Fruit fly (Drosophila melanogaster): Measurements from ENCODE around the gene dpr16.

dpr16 gene

dm6 chr3R:5108034-5108433 is 42.7 kb upstream of the dpr16 start (continued):
- TF ChIP-seq CG18476 (GFP tag; optimal IDR thresholded peaks at IDR 0.05) = peak; percentile 72
- TF ChIP-seq sima (GFP tag; optimal IDR thresholded peaks at IDR 0.05) = peak; percentile 55
- TF ChIP-seq Atf-2 (GFP tag; optimal IDR thresholded peaks at IDR 0.05) = peak; percentile 82
- TF ChIP-seq CG17359 (tag; optimal IDR thresholded peaks at IDR 0.05) = peak; percentile 83
- TF ChIP-seq NC2α (GFP tag; optimal IDR thresholded peaks at IDR 0.05) = peak; percentile 85
- peak; percentile 17 for TF ChIP-seq jing (GFP tag; optimal IDR thresholded peaks at IDR 0.05)
- no peak for TF ChIP-seq cad (GFP tag; optimal IDR thresholded peaks at IDR 0.05)
- TF ChIP-seq Mes4 (GFP tag; optimal IDR thresholded peaks at IDR 0.05) = peak; percentile 90
- TF ChIP-seq sr (GFP tag; IDR thresholded peaks at IDR 0.05) = peak; percentile 49; the same call in 1 of the 3 replicates
- no peak for TF ChIP-seq amos (GFP tag; IDR thresholded peaks at IDR 0.05; ENCODE audit: partially characterized antibody)
- peak; percentile 73 for TF ChIP-seq CG17829 (tag; optimal IDR thresholded peaks at IDR 0.05)
- no peak for TF ChIP-seq BEAF-32 (GFP tag; optimal IDR thresholded peaks at IDR 0.05)
- TF ChIP-seq Fer1 (GFP tag; optimal IDR thresholded peaks at IDR 0.05) = peak; percentile 92
- TF ChIP-seq CG10274 (GFP tag; optimal IDR thresholded peaks at IDR 0.05) = peak; percentile 73
- TF ChIP-seq CG1602 (GFP tag; optimal IDR thresholded peaks at IDR 0.05) = peak; percentile 69
- peak; percentile 91 for TF ChIP-seq CG3281 (GFP tag; optimal IDR thresholded peaks at IDR 0.05)
- TF ChIP-seq stc (GFP tag; IDR thresholded peaks at IDR 0.05) = peak; percentile 42; the same call in 1 of the 2 replicates
- TF ChIP-seq CG7786 (GFP tag; optimal IDR thresholded peaks at IDR 0.05) = peak; percentile 73
- TF ChIP-seq slou (GFP tag; optimal IDR thresholded peaks at IDR 0.05) = peak; percentile 77
- peak; percentile 93 for TF ChIP-seq BtbVII (GFP tag; optimal IDR thresholded peaks at IDR 0.05)
- peak; percentile 91 for TF ChIP-seq MTF-1 (GFP tag; optimal IDR thresholded peaks at IDR 0.05; ENCODE audit: borderline replicate concordance)
- TF ChIP-seq CG7987 (GFP tag; optimal IDR thresholded peaks at IDR 0.05) = peak; percentile 94
- TF ChIP-seq sens-2 (GFP tag; IDR thresholded peaks at IDR 0.05) = peak; percentile 54
- TF ChIP-seq Bdp1 (GFP tag; optimal IDR thresholded peaks at IDR 0.05) = peak; percentile 81
- no peak for TF ChIP-seq CG13287 (GFP tag; IDR thresholded peaks at IDR 0.05; ENCODE audit: partially characterized antibody)
- peak; percentile 61 for TF ChIP-seq CG4424 (GFP tag; optimal IDR thresholded peaks at IDR 0.05)
- TF ChIP-seq ewg (GFP tag; optimal IDR thresholded peaks at IDR 0.05) = peak; percentile 72
- peak in 1 of 2 experiments; percentile 94 for TF ChIP-seq bsh (GFP tag; optimal IDR thresholded peaks at IDR 0.05)
- peak; percentile 34 for TF ChIP-seq Usf (GFP tag; optimal IDR thresholded peaks at IDR 0.05)
- no peak for TF ChIP-seq Chrac-16 (GFP tag; optimal IDR thresholded peaks at IDR 0.05)
- TF ChIP-seq pita (GFP tag; optimal IDR thresholded peaks at IDR 0.05) = no peak
- TF ChIP-seq CG10959 (GFP tag; IDR thresholded peaks at IDR 0.05) = peak; percentile 48
- peak; percentile 72 for TF ChIP-seq repo (GFP tag; optimal IDR thresholded peaks at IDR 0.05)
- TF ChIP-seq caup (GFP tag; optimal IDR thresholded peaks at IDR 0.05; ENCODE audit: severe bottlenecking) = peak; percentile 93
- TF ChIP-seq ato (GFP tag; IDR thresholded peaks at IDR 0.05; ENCODE audit: partially characterized antibody) = no peak
- peak; percentile 28 for TF ChIP-seq CG30020 (tag; optimal IDR thresholded peaks at IDR 0.05)
- TF ChIP-seq CG6854 (GFP tag; optimal IDR thresholded peaks at IDR 0.05) = peak; percentile 89
- no peak; the same call in 1 of the 2 replicates for TF ChIP-seq CG14441 (GFP tag; IDR thresholded peaks at IDR 0.05)
- TF ChIP-seq Dp (GFP tag; optimal IDR thresholded peaks at IDR 0.05) = no peak
- TF ChIP-seq dmrt99B (tag; optimal IDR thresholded peaks at IDR 0.05) = peak; percentile 79
- TF ChIP-seq sug (tag; optimal IDR thresholded peaks at IDR 0.05) = peak; percentile 68
- peak; percentile 76 for TF ChIP-seq Sox102F (GFP tag; optimal IDR thresholded peaks at IDR 0.05)
- TF ChIP-seq luna (GFP tag; optimal IDR thresholded peaks at IDR 0.05) = peak; percentile 53
- TF ChIP-seq odd (GFP tag; optimal IDR thresholded peaks at IDR 0.05) = peak; percentile 93
- peak; percentile 72 for TF ChIP-seq Sry-β (GFP tag; optimal IDR thresholded peaks at IDR 0.05)
- TF ChIP-seq CG8290 (GFP tag; optimal IDR thresholded peaks at IDR 0.05) = peak; percentile 87
- peak; percentile 94 for TF ChIP-seq CG8290 (tag; optimal IDR thresholded peaks at IDR 0.05)
- peak; percentile 50 for TF ChIP-seq Nf-YA (GFP tag; IDR thresholded peaks at IDR 0.05)
- no peak for TF ChIP-seq Dfd (GFP tag; optimal IDR thresholded peaks at IDR 0.05)
- TF ChIP-seq CG18262 (tag; optimal IDR thresholded peaks at IDR 0.05) = peak; percentile 86

Data from whole organism, embryonic.